Fruit fly (Drosophila melanogaster): ENCODE data around the gene mex1.
A peak's percentile ranks its signal among the peaks of the same experiment; 100 is the strongest.

The mex1 gene

dm6 chr3L:15553993-15554644 is 34.7 kb upstream of the mex1 start, which contains the start of gene AGO2 (continued):
- TF ChIP-seq stwl (tag; optimal IDR thresholded peaks at IDR 0.05), result peak; percentile 55
- peak; percentile 24 for TF ChIP-seq CG6765 (GFP tag; optimal IDR thresholded peaks at IDR 0.05)
- peak; percentile 62 for TF ChIP-seq CG17829 (tag; optimal IDR thresholded peaks at IDR 0.05)
- no peak for TF ChIP-seq ro (GFP tag; IDR thresholded peaks at IDR 0.05)
- no peak for TF ChIP-seq CG7372 (GFP tag; IDR thresholded peaks at IDR 0.05)
- TF ChIP-seq CoRest (tag; optimal IDR thresholded peaks at IDR 0.05), result peak; percentile 23
- TF ChIP-seq Dll (GFP tag; IDR thresholded peaks at IDR 0.05; ENCODE audit: partially characterized antibody), result peak; percentile 73
- no peak for TF ChIP-seq ash1 (GFP tag; optimal IDR thresholded peaks at IDR 0.05)
- TF ChIP-seq exex (tag; optimal IDR thresholded peaks at IDR 0.05), result peak; percentile 33
- peak; percentile 52 for TF ChIP-seq cg (GFP tag; optimal IDR thresholded peaks at IDR 0.05)
- peak; percentile 4 for TF ChIP-seq tin (GFP tag; optimal IDR thresholded peaks at IDR 0.05)
- peak; percentile 66 for TF ChIP-seq trem (tag; optimal IDR thresholded peaks at IDR 0.05)
- no peak for TF ChIP-seq abd-A (tag; optimal IDR thresholded peaks at IDR 0.05)
- no peak; the same call in 1 of the 2 replicates for TF ChIP-seq chm (GFP tag; IDR thresholded peaks at IDR 0.05)
- no peak for TF ChIP-seq ci (GFP tag; IDR thresholded peaks at IDR 0.05)
- TF ChIP-seq tll (GFP tag; optimal IDR thresholded peaks at IDR 0.05), result no peak
- TF ChIP-seq Dp (GFP tag; optimal IDR thresholded peaks at IDR 0.05), result peak; percentile 92
- peak; percentile 52; the same call in 2 of the 3 replicates for TF ChIP-seq knrl (GFP tag; IDR thresholded peaks at IDR 0.05; ENCODE audit: partially characterized antibody)
- TF ChIP-seq CG9932 (GFP tag; IDR thresholded peaks at IDR 0.05), result no peak
- TF ChIP-seq CG15479 (GFP tag; optimal IDR thresholded peaks at IDR 0.05), result no peak
- TF ChIP-seq ab (GFP tag; optimal IDR thresholded peaks at IDR 0.05), result no peak
- TF ChIP-seq Rfx (GFP tag; IDR thresholded peaks at IDR 0.05), result no peak
- TF ChIP-seq danr (GFP tag; IDR thresholded peaks at IDR 0.05), result no peak
- TF ChIP-seq inv (GFP tag; IDR thresholded peaks at IDR 0.05; ENCODE audit: partially characterized antibody), result peak; percentile 59; the same call in 1 of the 2 replicates
- peak; percentile 61 for TF ChIP-seq CG17568 (GFP tag; optimal IDR thresholded peaks at IDR 0.05)
- peak; percentile 1 for TF ChIP-seq shn (GFP tag; optimal IDR thresholded peaks at IDR 0.05)
- peak; percentile 41; the same call in 1 of the 2 replicates for TF ChIP-seq Xrp1 (GFP tag; IDR thresholded peaks at IDR 0.05)
- peak; percentile 9 for TF ChIP-seq BtbVII (GFP tag; optimal IDR thresholded peaks at IDR 0.05)
- no peak for TF ChIP-seq CG3847 (GFP tag; IDR thresholded peaks at IDR 0.05)
- peak; percentile 17 for TF ChIP-seq wek (GFP tag; optimal IDR thresholded peaks at IDR 0.05)
- TF ChIP-seq gce (GFP tag; IDR thresholded peaks at IDR 0.05), result no peak
- no peak for TF ChIP-seq CG8359 (GFP tag; optimal IDR thresholded peaks at IDR 0.05; ENCODE audit: borderline replicate concordance)
- TF ChIP-seq row (GFP tag; IDR thresholded peaks at IDR 0.05), result peak; percentile 31; the same call in 1 of the 3 replicates
- peak; percentile 95; the same call in 2 of the 4 replicates for TF ChIP-seq chinmo (GFP tag; IDR thresholded peaks at IDR 0.05; ENCODE audit: partially characterized antibody)
- TF ChIP-seq E2f2 (GFP tag; IDR thresholded peaks at IDR 0.05), result peak; percentile 94
- peak; percentile 13 for TF ChIP-seq Fer1 (GFP tag; optimal IDR thresholded peaks at IDR 0.05)
- TF ChIP-seq crp (GFP tag; optimal IDR thresholded peaks at IDR 0.05), result peak in 1 of 2 experiments; percentile 26
- peak; percentile 29 for TF ChIP-seq fu2 (GFP tag; optimal IDR thresholded peaks at IDR 0.05)
- TF ChIP-seq Drgx (GFP tag; IDR thresholded peaks at IDR 0.05), result peak; percentile 89
- no peak for TF ChIP-seq psq (GFP tag; optimal IDR thresholded peaks at IDR 0.05)
- TF ChIP-seq Eip74EF (GFP tag; optimal IDR thresholded peaks at IDR 0.05), result peak in 1 of 2 experiments; percentile 29
- peak; percentile 11 for TF ChIP-seq CG2120 (GFP tag; optimal IDR thresholded peaks at IDR 0.05)
- TF ChIP-seq sna (GFP tag; IDR thresholded peaks at IDR 0.05; ENCODE audit: partially characterized antibody), result peak; percentile 60
- TF ChIP-seq Scr (GFP tag; IDR thresholded peaks at IDR 0.05; ENCODE audit: partially characterized antibody), result peak; percentile 65
- peak; percentile 61 for TF ChIP-seq kni (GFP tag; optimal IDR thresholded peaks at IDR 0.05)
- TF ChIP-seq zfh2 (GFP tag; optimal IDR thresholded peaks at IDR 0.05), result peak; percentile 9
- peak; percentile 12 for TF ChIP-seq CG10979 (tag; optimal IDR thresholded peaks at IDR 0.05)
- TF ChIP-seq Jarid2 (GFP tag; optimal IDR thresholded peaks at IDR 0.05), result peak; percentile 38

All from whole organism, embryonic.